Worm (Caenorhabditis elegans): Measurements from ENCODE around the gene C25E10.8.

- no peak for TF ChIP-seq nhr-11 (tag; optimal IDR thresholded peaks at IDR 0.05)
- TF ChIP-seq elt-3 (tag; optimal IDR thresholded peaks at IDR 0.05): no peak
- no peak for TF ChIP-seq aly-2 (tag; optimal IDR thresholded peaks at IDR 0.05)
- TF ChIP-seq unc-130 (tag; optimal IDR thresholded peaks at IDR 0.05): no peak
- no peak for TF ChIP-seq blmp-1 (tag; optimal IDR thresholded peaks at IDR 0.05)
- no peak for TF ChIP-seq ama-1 (optimal IDR thresholded peaks at IDR 0.05)
- no peak for TF ChIP-seq jun-1 (tag; optimal IDR thresholded peaks at IDR 0.05)
- TF ChIP-seq snu-23 (GFP tag; optimal IDR thresholded peaks at IDR 0.05): no peak
These were observed 29.2 kb downstream of the C25E10.8 start, which contains the start of gene bus-1 for ce11 chrV:9024713-9025112.

Data from whole organism, L1 larva.